Fruit fly (Drosophila melanogaster) Kc167 (cell line): ENCODE results near the gene gry.

Experiments used
- Myc ChIP-seq: fragments of >200 bp; optimal IDR thresholded peaks from 2 replicates; lab custom pipeline; 2017; ENCODE audit warnings: missing external identifiers
- Sin3A ChIP-seq: fragments of >200 bp; optimal IDR thresholded peaks from 2 replicates; lab custom pipeline; 2018; ENCODE audit warnings: missing external identifiers
- h ChIP-seq: fragments of >200 bp; optimal IDR thresholded peaks from 3 replicates; lab custom pipeline; 2018; ENCODE audit warnings: missing external identifiers
- psq ChIP-seq: fragments of >200 bp; optimal IDR thresholded peaks from 2 replicates; lab custom pipeline; 2017; ENCODE audit warnings: missing external identifiers

- TF ChIP-seq h: no peak
- no peak for TF ChIP-seq psq (lab: Kevin White, UChicago)
- no peak for TF ChIP-seq Myc (lab: Kevin White, UChicago)
- TF ChIP-seq Sin3A (lab: Kevin White, UChicago): no peak
Observed at dm6 chr3L:3249664-3249996, 50.7 kb downstream of the gry start.
